Fruit fly (Drosophila melanogaster): ENCODE data around the gene Naa60.

- TF ChIP-seq ovo (GFP tag; optimal IDR thresholded peaks at IDR 0.05) (no peak), Mnt (GFP tag; optimal IDR thresholded peaks at IDR 0.05) (no peak), Hr96 (GFP tag; optimal IDR thresholded peaks at IDR 0.05) (no peak), kay (GFP tag; ENCODE audit: borderline replicate concordance) (no peak), Clk (GFP tag; optimal IDR thresholded peaks at IDR 0.05) (no peak), tj (GFP tag; optimal IDR thresholded peaks at IDR 0.05) (no peak), toe (GFP tag; optimal IDR thresholded peaks at IDR 0.05) (no peak), CG12768 (GFP tag; optimal IDR thresholded peaks at IDR 0.05) (no peak), CG7045 (GFP tag; optimal IDR thresholded peaks at IDR 0.05) (no peak), CG33017 (tag; optimal IDR thresholded peaks at IDR 0.05) (no peak), Crg-1 (GFP tag; optimal IDR thresholded peaks at IDR 0.05) (no peak), cnc (optimal IDR thresholded peaks at IDR 0.05) (no peak)
Observed at dm6 chr3L:9697527-9697883, 29.2 kb upstream of the Naa60 start.
